Worm (Caenorhabditis elegans): ENCODE data around the gene glc-1.
A peak's percentile ranks its signal among the peaks of the same experiment; 100 is the strongest.

Gene glc-1

ce11 chrV:16232180-16232579, 12.7 kb downstream of the glc-1 start, which contains the start of gene gst-22:
TSS of gene gst-22 (minus strand) at chrV:16232282.
- TF ChIP-seq elt-2 (tag; optimal IDR thresholded peaks at IDR 0.05): peak; percentile 86
- no peak for TF ChIP-seq dmd-4 (tag; optimal IDR thresholded peaks at IDR 0.05; ENCODE audit: borderline replicate concordance)

ce11 chrV:16233624-16234023, 14.2 kb downstream of the glc-1 start, which contains the start of gene clec-233:
TSS of gene clec-233 (plus strand) at chrV:16233924.
- no peak for TF ChIP-seq che-1 (tag; optimal IDR thresholded peaks at IDR 0.05)
- no peak for TF ChIP-seq hlh-13 (GFP tag; optimal IDR thresholded peaks at IDR 0.05)
- TF ChIP-seq fkh-10 (GFP tag; optimal IDR thresholded peaks at IDR 0.05): no peak
- TF ChIP-seq pha-4 (tag; optimal IDR thresholded peaks at IDR 0.05): no peak
- no peak for TF ChIP-seq C38D4.7 (GFP tag; optimal IDR thresholded peaks at IDR 0.05)
- TF ChIP-seq npax-4 (tag; optimal IDR thresholded peaks at IDR 0.05): no peak
- no peak for TF ChIP-seq ceh-30 (tag; optimal IDR thresholded peaks at IDR 0.05)
- TF ChIP-seq sox-2 (GFP tag; IDR thresholded peaks at IDR 0.05): no peak
- no peak for TF ChIP-seq mec-3 (tag; optimal IDR thresholded peaks at IDR 0.05; ENCODE audit: borderline replicate concordance)
- no peak for TF ChIP-seq T23F11.4 (GFP tag; optimal IDR thresholded peaks at IDR 0.05)
- no peak for TF ChIP-seq pat-9 (tag; optimal IDR thresholded peaks at IDR 0.05)
- TF ChIP-seq hlh-8 (tag; optimal IDR thresholded peaks at IDR 0.05): no peak
- TF ChIP-seq lim-6 (tag; optimal IDR thresholded peaks at IDR 0.05): no peak
- TF ChIP-seq dve-1 (tag; optimal IDR thresholded peaks at IDR 0.05): no peak
- TF ChIP-seq dmd-4 (tag; optimal IDR thresholded peaks at IDR 0.05; ENCODE audit: borderline replicate concordance): no peak
- TF ChIP-seq pax-1 (tag; optimal IDR thresholded peaks at IDR 0.05): no peak

ce11 chrV:16235135-16235534, 15.7 kb downstream of the glc-1 start, which contains the start of gene F21H7.3:
TSS of gene F21H7.3 (minus strand) at chrV:16235235.
- TF ChIP-seq C38D4.7 (GFP tag; optimal IDR thresholded peaks at IDR 0.05) (no peak), ttx-3 (tag; optimal IDR thresholded peaks at IDR 0.05) (no peak), syd-9 (tag; optimal IDR thresholded peaks at IDR 0.05) (no peak), unc-3 (GFP tag; conservative IDR thresholded peaks at IDR 0.05) (no peak), unc-3 (tag; optimal IDR thresholded peaks at IDR 0.05) (no peak)

- no peak for TF ChIP-seq rnt-1 (tag; optimal IDR thresholded peaks at IDR 0.05)
- no peak for TF ChIP-seq ceh-6 (GFP tag; optimal IDR thresholded peaks at IDR 0.05)
- TF ChIP-seq T23F11.4 (GFP tag; optimal IDR thresholded peaks at IDR 0.05): no peak
- no peak for TF ChIP-seq ceh-2 (tag; optimal IDR thresholded peaks at IDR 0.05)
Observed at ce11 chrV:16235647-16236046, 16.2 kb downstream of the glc-1 start, which contains the start of gene srh-98. TSS of gene srh-98 (minus strand) at chrV:16235747.

ce11 chrV:16237223-16237622, 17.8 kb downstream of the glc-1 start, which contains the start of gene F21H7.5:
TSS of gene F21H7.5 (plus strand) at chrV:16237523.
- TF ChIP-seq ets-4 (tag; optimal IDR thresholded peaks at IDR 0.05) (no peak), ceh-34 (tag; optimal IDR thresholded peaks at IDR 0.05) (no peak), sdc-2 (tag; optimal IDR thresholded peaks at IDR 0.05) (no peak), npax-4 (tag; optimal IDR thresholded peaks at IDR 0.05) (no peak), dmd-4 (tag; optimal IDR thresholded peaks at IDR 0.05; ENCODE audit: borderline replicate concordance) (no peak), ceh-6 (GFP tag; optimal IDR thresholded peaks at IDR 0.05) (no peak), Y22D7AL.16 (tag; optimal IDR thresholded peaks at IDR 0.05) (no peak), unc-42 (tag; optimal IDR thresholded peaks at IDR 0.05) (no peak), tbx-7 (tag; optimal IDR thresholded peaks at IDR 0.05) (no peak), zip-5 (tag; optimal IDR thresholded peaks at IDR 0.05) (no peak), ceh-48 (tag; optimal IDR thresholded peaks at IDR 0.05) (no peak), ama-1 (optimal IDR thresholded peaks at IDR 0.05) (no peak), lim-6 (tag; optimal IDR thresholded peaks at IDR 0.05) (no peak), C08G9.2 (tag; optimal IDR thresholded peaks at IDR 0.05) (no peak), hlh-6 (tag; optimal IDR thresholded peaks at IDR 0.05) (no peak), unc-86 (tag; optimal IDR thresholded peaks at IDR 0.05) (no peak), nhr-11 (tag; optimal IDR thresholded peaks at IDR 0.05) (no peak), odd-2 (tag; optimal IDR thresholded peaks at IDR 0.05) (no peak), ztf-16 (tag; optimal IDR thresholded peaks at IDR 0.05) (no peak), ref-2 (tag; optimal IDR thresholded peaks at IDR 0.05) (no peak)

Data from whole organism, late embryonic.